Worm (Caenorhabditis elegans): ENCODE results near the gene tomm-7.

ce11 chrIII:7860885-7861284 lies 1.5 kb downstream of the tomm-7 start, which contains the start of gene cuc-1:
- TF ChIP-seq unc-62 (GFP tag; optimal IDR thresholded peaks at IDR 0.05 in 1 of 2) (no peak), unc-62 (tag; optimal IDR thresholded peaks at IDR 0.05) (no peak), pha-4 (GFP tag; IDR thresholded peaks at IDR 0.05) (no peak), pha-4 (tag; optimal IDR thresholded peaks at IDR 0.05) (no peak)

All from whole organism, L4 larva.